Fruit fly (Drosophila melanogaster): Measurements from ENCODE around the gene Helz.

Gene Helz

DNA sequence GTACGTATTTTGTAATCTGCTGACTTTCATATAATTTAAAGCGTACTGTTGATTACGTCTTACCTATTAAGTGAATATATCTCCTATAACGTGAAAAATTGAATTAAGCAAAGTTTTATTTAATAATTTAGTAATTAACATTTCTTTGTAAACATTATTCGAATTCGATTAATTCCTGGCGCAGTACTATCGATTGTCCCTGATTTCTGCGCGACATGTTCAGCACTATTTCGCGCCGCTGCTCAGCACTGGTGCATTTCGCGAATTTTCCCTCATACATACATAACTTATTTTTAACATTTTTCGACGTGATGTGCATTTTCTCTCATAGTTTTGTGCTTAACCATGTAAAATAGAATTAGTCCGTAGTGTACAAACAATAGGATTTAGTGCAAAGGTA is at the start of gene Helz:
Gene Helz (plus strand): TSS at position 260 of the 400 bp plus-strand sequence.
- TF ChIP-seq CG14711 (tag; optimal IDR thresholded peaks at IDR 0.05) (peak; percentile 25), CG7101 (tag; optimal IDR thresholded peaks at IDR 0.05) (peak; percentile 66), Mnt (GFP tag; optimal IDR thresholded peaks at IDR 0.05) (peak; percentile 6), CG1620 (GFP tag; optimal IDR thresholded peaks at IDR 0.05) (peak; percentile 77), CG11617 (GFP tag; optimal IDR thresholded peaks at IDR 0.05) (no peak), CG33017 (tag; optimal IDR thresholded peaks at IDR 0.05) (peak; percentile 22)

dm6 chr3L:14743106-14743692 is 46.5 kb upstream of the Helz start:
- no peak for TF ChIP-seq CG7101 (tag; optimal IDR thresholded peaks at IDR 0.05)
- TF ChIP-seq CG1620 (GFP tag; optimal IDR thresholded peaks at IDR 0.05), result no peak
- no peak for TF ChIP-seq Hr96 (GFP tag; optimal IDR thresholded peaks at IDR 0.05)
- no peak for TF ChIP-seq CG33017 (tag; optimal IDR thresholded peaks at IDR 0.05)

DNA sequence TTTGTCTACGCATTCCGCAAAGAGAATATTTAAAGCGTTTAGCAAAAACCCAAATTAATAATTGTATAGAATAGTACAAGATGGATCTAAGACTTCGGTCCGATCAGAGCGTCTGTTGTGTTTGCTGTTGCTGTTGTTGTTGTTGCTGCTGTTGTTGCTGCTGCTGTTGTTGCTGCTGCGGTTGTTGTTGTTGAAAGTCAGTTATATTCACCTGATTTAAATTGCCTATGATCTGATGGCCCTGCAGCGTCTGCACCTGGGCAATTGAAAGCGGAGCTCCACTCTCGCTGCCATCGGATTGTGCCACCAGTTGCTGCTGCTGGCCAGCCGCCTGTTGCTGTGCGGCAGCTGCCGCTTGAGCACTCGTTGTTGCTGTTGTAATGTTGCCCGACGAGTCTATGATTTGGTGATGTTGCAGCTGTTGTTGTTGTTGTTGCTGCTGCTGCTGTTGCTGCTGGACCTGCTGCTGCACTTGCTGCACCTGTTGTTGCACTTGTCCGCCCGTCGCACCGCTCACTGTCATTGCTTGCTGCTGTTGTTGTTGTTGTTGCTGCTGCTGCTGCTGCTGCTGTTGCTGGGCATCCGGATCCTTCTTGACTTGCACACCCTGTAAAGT is 38.6 kb upstream of the Helz start:
- TF ChIP-seq Hr96 (GFP tag; optimal IDR thresholded peaks at IDR 0.05), result no peak
- no peak for TF ChIP-seq tj (GFP tag; optimal IDR thresholded peaks at IDR 0.05)
- no peak for TF ChIP-seq CG7101 (tag; optimal IDR thresholded peaks at IDR 0.05)
- no peak for TF ChIP-seq CG11617 (GFP tag; optimal IDR thresholded peaks at IDR 0.05)
- TF ChIP-seq Clk (GFP tag; optimal IDR thresholded peaks at IDR 0.05), result no peak
- TF ChIP-seq Mnt (GFP tag; optimal IDR thresholded peaks at IDR 0.05), result no peak
- TF ChIP-seq CG1620 (GFP tag; optimal IDR thresholded peaks at IDR 0.05), result no peak
- no peak for TF ChIP-seq cnc (optimal IDR thresholded peaks at IDR 0.05)
- TF ChIP-seq toe (GFP tag; optimal IDR thresholded peaks at IDR 0.05), result no peak

DNA sequence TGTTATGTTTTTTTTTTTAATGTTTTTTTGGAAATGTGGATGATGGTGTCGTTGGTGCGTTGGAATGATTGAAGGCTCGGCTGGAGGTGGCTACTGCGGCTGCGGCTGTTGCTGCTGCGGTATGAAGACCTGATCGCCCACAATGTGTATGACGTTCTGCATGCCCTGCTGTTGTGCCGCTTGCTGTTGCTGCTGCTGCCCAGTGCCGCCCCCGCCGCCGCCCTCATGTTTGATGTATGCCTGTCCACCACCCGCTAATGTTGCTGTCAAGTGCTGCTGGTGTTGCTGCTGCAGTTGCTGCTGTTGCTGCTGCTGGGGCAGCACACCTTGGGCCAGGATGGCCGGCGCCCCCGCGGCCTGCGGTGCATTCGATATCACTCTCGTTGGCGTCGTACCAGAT is 36.9 kb upstream of the Helz start:
- TF ChIP-seq CG7101 (tag; optimal IDR thresholded peaks at IDR 0.05) (no peak), Crg-1 (GFP tag; optimal IDR thresholded peaks at IDR 0.05) (no peak), CG11617 (GFP tag; optimal IDR thresholded peaks at IDR 0.05) (no peak), Hr96 (GFP tag; optimal IDR thresholded peaks at IDR 0.05) (no peak)

DNA sequence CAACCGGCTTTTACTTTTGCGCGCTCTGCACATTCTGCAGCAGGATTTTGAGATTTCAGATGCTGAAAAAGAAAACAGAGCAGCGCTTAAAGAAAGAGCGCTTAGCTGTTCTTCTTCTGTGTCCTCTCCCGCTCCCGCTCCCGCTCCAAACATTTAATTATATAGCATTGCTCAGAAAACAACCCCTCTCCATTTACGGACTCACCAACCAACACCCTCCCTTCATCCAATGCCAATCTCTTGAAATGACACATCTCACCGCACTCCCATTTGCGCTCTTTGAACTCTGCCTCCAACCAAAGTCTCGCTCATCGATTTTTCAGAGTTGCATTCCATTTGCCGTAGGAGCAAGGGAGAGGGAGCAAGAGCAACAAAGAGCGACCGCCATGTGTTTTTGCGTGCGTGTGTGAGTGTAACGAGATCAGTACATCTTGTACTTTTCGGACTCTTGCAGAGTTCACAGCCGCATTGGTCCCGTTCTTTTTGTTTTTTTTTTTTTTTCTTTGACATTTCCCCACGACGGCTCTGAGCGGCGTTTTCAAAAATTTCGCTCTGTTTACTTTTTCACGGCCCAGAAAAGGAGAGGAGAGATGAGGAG is 34.6 kb upstream of the Helz start:
- TF ChIP-seq CG1620 (GFP tag; optimal IDR thresholded peaks at IDR 0.05), result no peak
- no peak for TF ChIP-seq CG33017 (tag; optimal IDR thresholded peaks at IDR 0.05)
- TF ChIP-seq Clk (GFP tag; optimal IDR thresholded peaks at IDR 0.05), result peak; percentile 30
- TF ChIP-seq kay (GFP tag; ENCODE audit: borderline replicate concordance), result no peak
- peak; percentile 82 for TF ChIP-seq Mnt (GFP tag; optimal IDR thresholded peaks at IDR 0.05)
- peak; percentile 32 for TF ChIP-seq ovo (GFP tag; optimal IDR thresholded peaks at IDR 0.05)
- TF ChIP-seq Hr96 (GFP tag; optimal IDR thresholded peaks at IDR 0.05), result no peak
- no peak for TF ChIP-seq CG11617 (GFP tag; optimal IDR thresholded peaks at IDR 0.05)
- no peak for TF ChIP-seq cnc (optimal IDR thresholded peaks at IDR 0.05)
- TF ChIP-seq toe (GFP tag; optimal IDR thresholded peaks at IDR 0.05), result no peak
- peak; percentile 2 for TF ChIP-seq Crg-1 (GFP tag; optimal IDR thresholded peaks at IDR 0.05)
- TF ChIP-seq bab1 (GFP tag; optimal IDR thresholded peaks at IDR 0.05), result no peak
- TF ChIP-seq pad (GFP tag; optimal IDR thresholded peaks at IDR 0.05), result peak; percentile 94
- TF ChIP-seq tj (GFP tag; optimal IDR thresholded peaks at IDR 0.05), result peak; percentile 54
- TF ChIP-seq cic (GFP tag; optimal IDR thresholded peaks at IDR 0.05), result peak; percentile 2
- no peak for TF ChIP-seq CG14711 (tag; optimal IDR thresholded peaks at IDR 0.05)
- peak; percentile 88 for TF ChIP-seq CG12768 (GFP tag; optimal IDR thresholded peaks at IDR 0.05)
- no peak for TF ChIP-seq CG7045 (GFP tag; optimal IDR thresholded peaks at IDR 0.05)
- no peak for TF ChIP-seq CG7101 (tag; optimal IDR thresholded peaks at IDR 0.05)
- no peak for TF ChIP-seq CG5204 (GFP tag; optimal IDR thresholded peaks at IDR 0.05)

dm6 chr3L:14755951-14756723 is 33.6 kb upstream of the Helz start:
- TF ChIP-seq cnc (optimal IDR thresholded peaks at IDR 0.05) (no peak), tj (GFP tag; optimal IDR thresholded peaks at IDR 0.05) (peak; percentile 55), CG5204 (GFP tag; optimal IDR thresholded peaks at IDR 0.05) (peak; percentile 93), CG14711 (tag; optimal IDR thresholded peaks at IDR 0.05) (peak; percentile 73), CG7045 (GFP tag; optimal IDR thresholded peaks at IDR 0.05) (peak; percentile 87), kay (GFP tag; ENCODE audit: borderline replicate concordance) (peak; percentile 93), Clk (GFP tag; optimal IDR thresholded peaks at IDR 0.05) (peak; percentile 66), CG12768 (GFP tag; optimal IDR thresholded peaks at IDR 0.05) (peak; percentile 85), Crg-1 (GFP tag; optimal IDR thresholded peaks at IDR 0.05) (peak; percentile 64), CG1620 (GFP tag; optimal IDR thresholded peaks at IDR 0.05) (peak; percentile 79), pad (GFP tag; optimal IDR thresholded peaks at IDR 0.05) (peak; percentile 77), ovo (GFP tag; optimal IDR thresholded peaks at IDR 0.05) (no peak), CG33017 (tag; optimal IDR thresholded peaks at IDR 0.05) (peak; percentile 85), Hr96 (GFP tag; optimal IDR thresholded peaks at IDR 0.05) (peak; percentile 71), bab1 (GFP tag; optimal IDR thresholded peaks at IDR 0.05) (peak; percentile 44), CG7101 (tag; optimal IDR thresholded peaks at IDR 0.05) (peak; percentile 90), toe (GFP tag; optimal IDR thresholded peaks at IDR 0.05) (peak; percentile 82), cic (GFP tag; optimal IDR thresholded peaks at IDR 0.05) (peak; percentile 98), Mnt (GFP tag; optimal IDR thresholded peaks at IDR 0.05) (peak; percentile 76), CG11617 (GFP tag; optimal IDR thresholded peaks at IDR 0.05) (peak; percentile 88)

All from whole organism, adult.